Fruit fly (Drosophila melanogaster) whole organism, prepupa: ENCODE results near the gene CG7556.

Experiments
- CG10631 ChIP-seq: fragments of 200-800 bp; sonication (Bioruptor generic); optimal IDR thresholded peaks from 2 replicates; lab custom pipeline; 2016; ENCODE audit warnings: missing biosample characterization, missing genetic modification characterization
- CG11762 ChIP-seq: fragments of 200-800 bp; sonication (Bioruptor generic); optimal IDR thresholded peaks from 3 replicates; lab custom pipeline; 2016; ENCODE audit warnings: missing biosample characterization, missing genetic modification characterization; ENCODE audit not compliant: insufficient read depth
- CG11902 ChIP-seq: fragments of 200-800 bp; sonication (Bioruptor generic); optimal IDR thresholded peaks from 3 replicates; lab custom pipeline; 2016; ENCODE audit warnings: missing biosample characterization, missing genetic modification characterization
- CG15336 ChIP-seq: fragments of 200-800 bp; sonication (Bioruptor generic); IDR thresholded peaks from 2 replicates; pipeline ENCODE4 v1.3.6; 2022; ENCODE audit warnings: missing biosample characterization, missing genetic modification characterization
- CG1621 ChIP-seq: fragments of 200-800 bp; sonication (Bioruptor generic); optimal IDR thresholded peaks from 3 replicates; lab custom pipeline; 2018; ENCODE audit warnings: missing biosample characterization, mild to moderate bottlenecking, missing genetic modification characterization
- CG16779 ChIP-seq: fragments of 200-800 bp; sonication (Bioruptor generic); optimal IDR thresholded peaks from 3 replicates; lab custom pipeline; 2017; ENCODE audit warnings: missing biosample characterization, mild to moderate bottlenecking, missing genetic modification characterization
- CG31627 ChIP-seq: fragments of 200-800 bp; sonication (Bioruptor generic); optimal IDR thresholded peaks from 3 replicates; lab custom pipeline; 2016; ENCODE audit warnings: missing biosample characterization, missing genetic modification characterization
- CG32006 ChIP-seq: fragments of 200-800 bp; sonication (Bioruptor generic); optimal IDR thresholded peaks from 3 replicates; lab custom pipeline; 2017; ENCODE audit warnings: missing biosample characterization, mild to moderate bottlenecking, missing genetic modification characterization
- CG34406 ChIP-seq: fragments of 200-800 bp; sonication (Bioruptor generic); optimal IDR thresholded peaks from 3 replicates; lab custom pipeline; 2016; ENCODE audit warnings: missing biosample characterization, missing genetic modification characterization
- CG3919 ChIP-seq: fragments of 200-800 bp; sonication (Bioruptor generic); optimal IDR thresholded peaks from 3 replicates; lab custom pipeline; 2016; ENCODE audit warnings: missing biosample characterization, missing genetic modification characterization
- CG4318 ChIP-seq: fragments of 200-800 bp; sonication (Bioruptor generic); optimal IDR thresholded peaks from 3 replicates; lab custom pipeline; 2017; ENCODE audit warnings: missing biosample characterization, mild to moderate bottlenecking, missing genetic modification characterization
- CG6163 ChIP-seq: fragments of 200-800 bp; sonication (Bioruptor generic); IDR thresholded peaks from 3 replicates; pipeline ENCODE4 v1.3.6; 2022; ENCODE audit warnings: missing biosample characterization, missing genetic modification characterization
- CG6276 ChIP-seq: fragments of 200-800 bp; sonication (Bioruptor generic); optimal IDR thresholded peaks from 2 replicates; lab custom pipeline; 2017; ENCODE audit warnings: missing biosample characterization, mild to moderate bottlenecking, missing genetic modification characterization
- CG6808 ChIP-seq: fragments of 200-800 bp; sonication (Bioruptor generic); optimal IDR thresholded peaks from 3 replicates; lab custom pipeline; 2017; ENCODE audit warnings: missing biosample characterization, missing genetic modification characterization, mild to moderate bottlenecking, moderate library complexity, missing genetic modification reagents
- CG6854 ChIP-seq: fragments of 200-800 bp; sonication (Bioruptor generic); optimal IDR thresholded peaks from 2 replicates; lab custom pipeline; 2017; ENCODE audit warnings: missing biosample characterization, mild to moderate bottlenecking, missing genetic modification characterization
- CG7368 ChIP-seq: fragments of 200-800 bp; sonication (Bioruptor generic); optimal IDR thresholded peaks from 3 replicates; lab custom pipeline; 2016; ENCODE audit warnings: missing biosample characterization, missing genetic modification characterization
- CG8119 ChIP-seq: fragments of 200-800 bp; sonication (Bioruptor generic); IDR thresholded peaks from 3 replicates; pipeline ENCODE4 v1.3.6; 2022; ENCODE audit warnings: missing biosample characterization, missing genetic modification characterization
- CG8319 ChIP-seq: fragments of 200-800 bp; sonication (Bioruptor generic); optimal IDR thresholded peaks from 3 replicates; lab custom pipeline; 2016; ENCODE audit warnings: missing biosample characterization, missing genetic modification characterization
- CG8632 ChIP-seq: fragments of 200-800 bp; sonication (Bioruptor generic); optimal IDR thresholded peaks from 3 replicates; lab custom pipeline; 2016; ENCODE audit warnings: missing biosample characterization, missing genetic modification characterization
- CG9139 ChIP-seq: fragments of 200-800 bp; sonication (Bioruptor generic); optimal IDR thresholded peaks from 3 replicates; lab custom pipeline; 2017; ENCODE audit warnings: missing biosample characterization, mild to moderate bottlenecking, missing genetic modification characterization
- Eip78C ChIP-seq: fragments of 200-800 bp; sonication (Bioruptor generic); peaks from one replicate; lab custom pipeline; 2016; ENCODE audit warnings: missing biosample characterization, missing genetic modification characterization
- Eip93F ChIP-seq: fragments of 200-800 bp; sonication (Bioruptor generic); optimal IDR thresholded peaks from 2 replicates; lab custom pipeline; 2016; ENCODE audit warnings: missing biosample characterization, mild to moderate bottlenecking, missing genetic modification characterization
- Gug ChIP-seq: fragments of 200-800 bp; sonication (Bioruptor generic); IDR thresholded peaks from 2 replicates; pipeline ENCODE4 v1.3.6; 2022; ENCODE audit warnings: missing biosample characterization, missing genetic modification characterization
- Hr38 ChIP-seq: sonication (Bioruptor generic); optimal IDR thresholded peaks from 2 replicates; lab custom pipeline; 2016; ENCODE audit warnings: missing biosample characterization, missing genetic modification characterization
- Hr4 ChIP-seq: fragments of 200-800 bp; sonication (Bioruptor generic); optimal IDR thresholded peaks from 3 replicates; lab custom pipeline; 2016; ENCODE audit warnings: missing biosample characterization, missing genetic modification characterization
- Met ChIP-seq: fragments of 200-800 bp; sonication (Bioruptor generic); optimal IDR thresholded peaks from 3 replicates; lab custom pipeline; 2016; ENCODE audit warnings: missing biosample characterization, missing genetic modification characterization
- Smox ChIP-seq: fragments of 200-800 bp; sonication (Bioruptor generic); optimal IDR thresholded peaks from 3 replicates; lab custom pipeline; 2016; ENCODE audit warnings: missing biosample characterization, missing genetic modification characterization
- Sox102F ChIP-seq: fragments of 200-800 bp; sonication (Bioruptor generic); optimal IDR thresholded peaks from 2 replicates; lab custom pipeline; 2016; ENCODE audit warnings: missing biosample characterization, mild to moderate bottlenecking, missing genetic modification characterization
- Sox15 ChIP-seq: fragments of 200-800 bp; sonication (Bioruptor generic); optimal IDR thresholded peaks from 3 replicates; lab custom pipeline; 2016; ENCODE audit warnings: missing biosample characterization, missing genetic modification characterization
- achi ChIP-seq: fragments of 200-800 bp; sonication (Bioruptor generic); optimal IDR thresholded peaks from 3 replicates; lab custom pipeline; 2016; ENCODE audit warnings: missing biosample characterization, missing genetic modification characterization
- acj6 ChIP-seq: fragments of 200-800 bp; sonication (Bioruptor generic); optimal IDR thresholded peaks from 3 replicates; lab custom pipeline; 2016; ENCODE audit warnings: missing biosample characterization, missing genetic modification characterization
- cyc ChIP-seq: fragments of 200-800 bp; sonication (Bioruptor generic); optimal IDR thresholded peaks from 3 replicates; lab custom pipeline; 2016; ENCODE audit warnings: missing biosample characterization, missing genetic modification characterization
- dac ChIP-seq: fragments of 200-800 bp; sonication (Bioruptor generic); optimal IDR thresholded peaks from 2 replicates; lab custom pipeline; 2017; ENCODE audit warnings: missing biosample characterization, mild to moderate bottlenecking, missing genetic modification characterization
- dsx ChIP-seq: fragments of 200-800 bp; optimal IDR thresholded peaks from 3 replicates; lab custom pipeline; 2019; ENCODE audit warnings: missing biosample characterization, mild to moderate bottlenecking, missing genetic modification characterization, moderate library complexity; ENCODE audit not compliant: poor library complexity, severe bottlenecking
- eg ChIP-seq: fragments of 200-800 bp; sonication (Bioruptor generic); IDR thresholded peaks from 3 replicates; pipeline ENCODE4 v1.3.6; 2022; ENCODE audit warnings: missing biosample characterization, missing genetic modification characterization
- fd59A ChIP-seq: fragments of 200-800 bp; sonication (Bioruptor generic); optimal IDR thresholded peaks from 2 replicates; lab custom pipeline; 2017; ENCODE audit warnings: missing biosample characterization, mild to moderate bottlenecking, missing genetic modification characterization, missing genetic modification reagents
- fkh ChIP-seq: fragments of 200-800 bp; sonication (Bioruptor generic); optimal IDR thresholded peaks from 3 replicates; lab custom pipeline; 2017; ENCODE audit warnings: missing biosample characterization, mild to moderate bottlenecking, missing genetic modification characterization, moderate library complexity
- pdm3 ChIP-seq: fragments of 200-800 bp; sonication (Bioruptor generic); optimal IDR thresholded peaks from 3 replicates; lab custom pipeline; 2016; ENCODE audit warnings: missing biosample characterization, missing genetic modification characterization
- ss ChIP-seq, 2 experiments: fragments of 200-800 bp; sonication (Bioruptor generic); optimal IDR thresholded peaks; 2 replicates in 1 of 2; 3 replicates in 1 of 2; lab custom pipeline; 2017 to 2018; ENCODE audit warnings: mild to moderate bottlenecking in 2 of 2, missing biosample characterization in 2 of 2, missing genetic modification characterization in 2 of 2, moderate library complexity in 1 of 2
- svp ChIP-seq: fragments of 200-800 bp; sonication (Bioruptor generic); peaks from one replicate; lab custom pipeline; 2016; ENCODE audit warnings: missing biosample characterization, missing genetic modification characterization
- topi ChIP-seq: fragments of 200-800 bp; sonication (Bioruptor generic); optimal IDR thresholded peaks from 3 replicates; lab custom pipeline; 2016; ENCODE audit warnings: missing biosample characterization, missing genetic modification characterization
- vri ChIP-seq: fragments of 200-800 bp; sonication (Bioruptor generic); optimal IDR thresholded peaks from 3 replicates; lab custom pipeline; 2016; ENCODE audit warnings: missing biosample characterization, mild to moderate bottlenecking, missing genetic modification characterization

The CG7556 gene

DNA sequence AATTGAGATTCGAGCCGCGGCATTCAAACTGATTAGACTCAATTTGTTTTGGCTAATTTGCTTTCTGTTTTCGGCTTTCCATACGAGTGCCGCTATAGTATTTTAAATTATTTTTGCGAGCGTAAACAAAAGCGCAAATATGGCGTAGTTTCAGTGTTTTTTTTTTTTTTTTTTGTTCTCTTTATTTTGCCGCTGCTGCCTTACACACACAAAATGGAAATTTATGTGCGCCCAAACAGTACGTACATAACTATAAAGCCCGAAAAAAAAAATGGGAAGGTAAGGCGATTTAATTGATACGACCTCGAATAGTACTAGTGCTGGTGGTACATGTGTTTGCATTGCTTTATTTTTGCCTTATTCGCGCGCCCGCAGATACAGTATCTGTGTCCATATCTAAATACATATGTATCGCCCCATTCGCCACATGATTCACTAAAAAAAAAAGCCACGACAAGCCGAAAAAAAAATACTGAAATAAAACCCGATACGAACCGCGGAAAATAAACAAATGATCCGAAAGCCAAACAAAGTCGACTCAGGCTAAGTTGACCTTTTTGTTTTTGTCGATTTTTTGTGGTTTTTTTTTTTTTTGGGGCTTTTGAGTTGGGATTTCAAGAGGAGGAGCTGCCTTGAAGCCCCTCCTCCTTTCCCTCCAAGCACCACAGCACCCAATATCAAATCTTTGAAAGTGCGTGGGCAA, 31.5 kb downstream of the CG7556 start:
- TF ChIP-seq cyc (GFP tag; lab: Kevin White, UChicago): no peak
- TF ChIP-seq CG3919: peak; percentile 13
- TF ChIP-seq CG15336 (GFP tag; lab: Robert Waterston, UW): 0 out of 2 replicates have a peak, but pooled peaks have one; percentile 8
- TF ChIP-seq ss (GFP tag; optimal IDR thresholded peaks at IDR 0.05; lab: Kevin White, UChicago): peak in 1 of 2 experiments; percentile 26
- 0 out of 3 replicates have a peak, but pooled peaks have one; percentile 27 for TF ChIP-seq CG8119 (GFP tag; lab: Robert Waterston, UW)
- no peak for TF ChIP-seq pdm3 (GFP tag; lab: Kevin White, UChicago)
- no peak for TF ChIP-seq fd59A (GFP tag; lab: Kevin White, UChicago)
- TF ChIP-seq topi (GFP tag; lab: Kevin White, UChicago): no peak
- TF ChIP-seq svp (GFP tag; lab: Kevin White, UChicago): peak; percentile 16
- TF ChIP-seq achi: no peak
- no peak for TF ChIP-seq CG31627 (GFP tag; lab: Kevin White, UChicago)
- no peak for TF ChIP-seq Sox15 (GFP tag; lab: Kevin White, UChicago)
- no peak for TF ChIP-seq CG7368 (GFP tag; lab: Kevin White, UChicago)
- no peak for TF ChIP-seq dac (GFP tag; lab: Kevin White, UChicago)
- TF ChIP-seq Gug (GFP tag; lab: Robert Waterston, UW): no peak
- no peak for TF ChIP-seq acj6 (GFP tag; lab: Kevin White, UChicago)
- no peak for TF ChIP-seq CG6276
- TF ChIP-seq CG8632 (GFP tag; lab: Kevin White, UChicago): peak; percentile 38
- TF ChIP-seq CG34406: peak; percentile 30
- no peak for TF ChIP-seq CG16779 (tag; lab: Kevin White, UChicago)
- no peak for TF ChIP-seq CG11902 (GFP tag; lab: Kevin White, UChicago)
- no peak for TF ChIP-seq CG4318
- TF ChIP-seq CG11762 (GFP tag; lab: Kevin White, UChicago): no peak
- TF ChIP-seq Met (GFP tag; lab: Kevin White, UChicago): no peak
- no peak for TF ChIP-seq CG8319 (GFP tag; lab: Kevin White, UChicago)
- TF ChIP-seq Hr38 (GFP tag; lab: Kevin White, UChicago): no peak
- peak; percentile 42 for TF ChIP-seq Eip78C (GFP tag; lab: Kevin White, UChicago)
- TF ChIP-seq dsx (GFP tag; lab: Kevin White, UChicago): no peak
- peak; percentile 49; the same call in 1 of the 3 replicates for TF ChIP-seq eg (GFP tag; lab: Robert Waterston, UW)
- peak; percentile 24 for TF ChIP-seq fkh (GFP tag; lab: Kevin White, UChicago)
- TF ChIP-seq CG6808 (GFP tag; lab: Kevin White, UChicago): peak; percentile 4
- TF ChIP-seq CG6854: no peak
- no peak for TF ChIP-seq CG9139
- no peak for TF ChIP-seq CG1621 (tag; lab: Kevin White, UChicago)
- no peak for TF ChIP-seq CG10631 (GFP tag; lab: Kevin White, UChicago)
- TF ChIP-seq vri: peak; percentile 14
- TF ChIP-seq Hr4 (GFP tag; lab: Kevin White, UChicago): no peak
- TF ChIP-seq Eip93F (GFP tag; lab: Kevin White, UChicago): peak; percentile 4
- TF ChIP-seq CG6163 (GFP tag; lab: Robert Waterston, UW): peak; percentile 65; the same call in 2 of the 3 replicates
- TF ChIP-seq Smox (GFP tag; lab: Kevin White, UChicago): no peak
- TF ChIP-seq Sox102F (GFP tag; lab: Kevin White, UChicago): no peak
- peak; percentile 13 for TF ChIP-seq CG32006 (GFP tag; lab: Kevin White, UChicago)
